Fruit fly (Drosophila melanogaster): ENCODE data around the gene CG31777.

dm6 chr2L:3717673-3718235, 10.9 kb upstream of the CG31777 start, which contains the start of the genes lectin-24A and Shaw:
- no peak for TF ChIP-seq foxo (GFP tag; optimal IDR thresholded peaks at IDR 0.05)
- TF ChIP-seq Hr78 (GFP tag; optimal IDR thresholded peaks at IDR 0.05), result no peak
- no peak for TF ChIP-seq h (GFP tag; optimal IDR thresholded peaks at IDR 0.05)
- TF ChIP-seq dsf (GFP tag; optimal IDR thresholded peaks at IDR 0.05; ENCODE audit: borderline replicate concordance), result no peak
- no peak for TF ChIP-seq dl (GFP tag; optimal IDR thresholded peaks at IDR 0.05; ENCODE audit: insufficient read depth in 1 of 2, partially characterized antibody in 2 of 2)

All from whole organism, wandering third instar larva.